Fruit fly (Drosophila melanogaster) whole organism, embryonic: ENCODE measurements around the gene CG8173.

Experiments used
- CG10209 ChIP-seq: fragments of 200-800 bp; sonication (Bioruptor generic); optimal IDR thresholded peaks from 3 replicates; lab custom pipeline; 2017; ENCODE audit warnings: missing biosample characterization, mild to moderate bottlenecking, missing genetic modification characterization, missing genetic modification reagents
- CG10274 ChIP-seq: fragments of 200-800 bp; sonication (Bioruptor generic); optimal IDR thresholded peaks from 3 replicates; lab custom pipeline; 2017; ENCODE audit warnings: missing biosample characterization, mild to moderate bottlenecking, missing genetic modification characterization
- CG10366 ChIP-seq: fragments of 200-800 bp; sonication (Bioruptor generic); IDR thresholded peaks from 2 replicates; pipeline ENCODE4 v1.3.6; 2022; ENCODE audit warnings: missing biosample characterization, missing genetic modification characterization
- CG11695 ChIP-seq: fragments of 200-800 bp; sonication (Bioruptor generic); IDR thresholded peaks from 3 replicates; pipeline ENCODE4 v1.3.6; 2022; ENCODE audit warnings: missing biosample characterization, missing genetic modification characterization
- CG12744 ChIP-seq: fragments of 200-800 bp; sonication (Bioruptor generic); optimal IDR thresholded peaks from 2 replicates; lab custom pipeline; 2016; ENCODE audit warnings: missing biosample characterization, missing genetic modification characterization
- CG14050 ChIP-seq: fragments of 200-800 bp; sonication (Bioruptor generic); IDR thresholded peaks from 3 replicates; pipeline ENCODE4 v1.3.6; 2022; ENCODE audit warnings: missing biosample characterization, missing genetic modification characterization
- CG15479 ChIP-seq: fragments of 200-800 bp; sonication (Bioruptor generic); optimal IDR thresholded peaks from 3 replicates; lab custom pipeline; 2019; ENCODE audit warnings: missing biosample characterization, mild to moderate bottlenecking, missing genetic modification characterization, moderate library complexity
- CG16815 ChIP-seq: fragments of 200-800 bp; sonication (Bioruptor generic); optimal IDR thresholded peaks from 3 replicates; lab custom pipeline; 2017; ENCODE audit warnings: missing biosample characterization, mild to moderate bottlenecking, missing genetic modification characterization
- CG17912 ChIP-seq: fragments of 200-800 bp; sonication (Bioruptor generic); optimal IDR thresholded peaks from 2 replicates; lab custom pipeline; 2018; ENCODE audit warnings: missing biosample characterization, mild to moderate bottlenecking, missing genetic modification characterization
- CG2712 ChIP-seq: fragments of 200-800 bp; optimal IDR thresholded peaks from 3 replicates; lab custom pipeline; 2019; ENCODE audit warnings: missing biosample characterization, mild to moderate bottlenecking, missing genetic modification characterization, moderate library complexity
- CG2875 ChIP-seq: fragments of 200-800 bp; sonication (Bioruptor generic); optimal IDR thresholded peaks from 2 replicates; lab custom pipeline; 2017; ENCODE audit warnings: missing biosample characterization, mild to moderate bottlenecking, missing genetic modification characterization, missing genetic modification reagents
- CG30020 ChIP-seq: fragments of 200-800 bp; optimal IDR thresholded peaks from 2 replicates; lab custom pipeline; 2019; ENCODE audit warnings: missing biosample characterization, mild to moderate bottlenecking, missing genetic modification characterization, moderate library complexity
- CG3838 ChIP-seq: fragments of 200-800 bp; sonication (Bioruptor generic); optimal IDR thresholded peaks from 3 replicates; lab custom pipeline; 2016; ENCODE audit warnings: missing biosample characterization, missing genetic modification characterization
- CG7963 ChIP-seq: fragments of 200-800 bp; sonication (Bioruptor generic); IDR thresholded peaks from 3 replicates; pipeline ENCODE4 v1.3.6; 2022; ENCODE audit warnings: missing biosample characterization, missing genetic modification characterization; ENCODE audit not compliant: partially characterized antibody
- CG9727 ChIP-seq: fragments of 200-800 bp; sonication (Bioruptor generic); optimal IDR thresholded peaks from 3 replicates; lab custom pipeline; 2017; ENCODE audit warnings: missing biosample characterization, mild to moderate bottlenecking, missing genetic modification characterization
- CG9797 ChIP-seq: fragments of 200-800 bp; sonication (Bioruptor generic); optimal IDR thresholded peaks from 3 replicates; lab custom pipeline; 2018; ENCODE audit warnings: missing biosample characterization, mild to moderate bottlenecking, missing genetic modification characterization
- CHES-1-like ChIP-seq: fragments of 200-800 bp; sonication (Bioruptor generic); optimal IDR thresholded peaks from 2 replicates; lab custom pipeline; 2016; ENCODE audit warnings: missing biosample characterization, missing genetic modification characterization
- Deaf1 ChIP-seq: fragments of 200-800 bp; optimal IDR thresholded peaks from 3 replicates; lab custom pipeline; 2019; ENCODE audit warnings: missing biosample characterization, mild to moderate bottlenecking, missing genetic modification characterization, moderate library complexity
- Dip2 ChIP-seq: fragments of 200-800 bp; sonication (Bioruptor generic); IDR thresholded peaks from 2 replicates; pipeline ENCODE4 v1.3.6; 2022; ENCODE audit warnings: missing biosample characterization, missing genetic modification characterization
- Dp ChIP-seq: fragments of 200-800 bp; sonication (Bioruptor generic); optimal IDR thresholded peaks from 2 replicates; lab custom pipeline; 2018; ENCODE audit warnings: missing biosample characterization, mild to moderate bottlenecking, missing genetic modification characterization, moderate library complexity
- Drgx ChIP-seq: fragments of 200-800 bp; sonication (Bioruptor generic); IDR thresholded peaks from 2 replicates; pipeline ENCODE4 v1.3.6; 2022; ENCODE audit warnings: missing biosample characterization, missing genetic modification characterization
- GATAe ChIP-seq: fragments of 200-800 bp; sonication (Bioruptor generic); conservative IDR thresholded peaks from 2 replicates; pipeline ENCODE4 v1.3.6; 2022; ENCODE audit warnings: missing biosample characterization, missing genetic modification characterization
- HHEX ChIP-seq: fragments of 200-800 bp; sonication (Bioruptor generic); optimal IDR thresholded peaks from 3 replicates; lab custom pipeline; 2017; ENCODE audit warnings: missing biosample characterization, mild to moderate bottlenecking, missing genetic modification characterization, missing genetic modification reagents
- HLHmδ ChIP-seq: fragments of 200-800 bp; sonication (Bioruptor generic); optimal IDR thresholded peaks from 2 replicates; lab custom pipeline; 2018; ENCODE audit warnings: missing biosample characterization, mild to moderate bottlenecking, missing genetic modification characterization, moderate library complexity
- Hmx ChIP-seq: fragments of 200-800 bp; sonication (Bioruptor generic); optimal IDR thresholded peaks from 2 replicates; lab custom pipeline; 2016; ENCODE audit warnings: missing biosample characterization, missing genetic modification characterization
- MTF-1 ChIP-seq: fragments of 200-800 bp; sonication (Bioruptor generic); optimal IDR thresholded peaks from 2 replicates; lab custom pipeline; 2018; ENCODE audit warnings: missing biosample characterization, mild to moderate bottlenecking, missing genetic modification characterization, borderline replicate concordance
- Mad ChIP-seq: fragments of 200-800 bp; sonication (Bioruptor generic); optimal IDR thresholded peaks from 2 replicates; lab custom pipeline; 2016; ENCODE audit warnings: missing biosample characterization, missing genetic modification characterization
- Mes4 ChIP-seq: fragments of 200-800 bp; sonication (Bioruptor generic); optimal IDR thresholded peaks from 2 replicates; lab custom pipeline; 2016; ENCODE audit warnings: missing biosample characterization, missing genetic modification characterization
- Mrtf ChIP-seq: fragments of 200-800 bp; sonication (Bioruptor generic); IDR thresholded peaks from 3 replicates; pipeline ENCODE4 v1.3.6; 2022; ENCODE audit warnings: missing biosample characterization, missing genetic modification characterization
- PHDP ChIP-seq: fragments of 200-800 bp; sonication (Bioruptor generic); optimal IDR thresholded peaks from 3 replicates; lab custom pipeline; 2018; ENCODE audit warnings: missing biosample characterization, mild to moderate bottlenecking, missing genetic modification characterization, moderate library complexity
- Poxn ChIP-seq: fragments of 200-800 bp; sonication (Bioruptor generic); IDR thresholded peaks from 2 replicates; pipeline ENCODE4 v1.3.6; 2022; ENCODE audit warnings: missing biosample characterization, missing genetic modification characterization
- Rfx ChIP-seq: fragments of 200-800 bp; sonication (Bioruptor generic); IDR thresholded peaks from 2 replicates; pipeline ENCODE4 v1.3.6; 2022; ENCODE audit warnings: missing biosample characterization, missing genetic modification characterization
- ase ChIP-seq: fragments of 200-800 bp; sonication (Bioruptor generic); IDR thresholded peaks from 3 replicates; pipeline ENCODE4 v1.3.6; 2022; ENCODE audit warnings: missing biosample characterization, missing genetic modification characterization
- cas ChIP-seq: fragments of 200-800 bp; sonication (Bioruptor generic); IDR thresholded peaks from 2 replicates; pipeline ENCODE4 v1.3.6; 2022; ENCODE audit warnings: missing biosample characterization, missing genetic modification characterization
- dm ChIP-seq: fragments of 200-800 bp; sonication (Bioruptor generic); optimal IDR thresholded peaks from 3 replicates; lab custom pipeline; 2016; ENCODE audit warnings: missing biosample characterization, missing genetic modification characterization
- en ChIP-seq: fragments of 200-800 bp; sonication (Bioruptor generic); optimal IDR thresholded peaks from 2 replicates; lab custom pipeline; 2016; ENCODE audit warnings: missing biosample characterization, missing genetic modification characterization
- eve ChIP-seq, 2 experiments: fragments of >200 bp; optimal IDR thresholded peaks; 2 replicates each; lab custom pipeline; 2017; ENCODE audit warnings: missing biosample characterization in 2 of 2, missing genetic modification characterization in 2 of 2
- gfzf ChIP-seq: fragments of 200-800 bp; sonication (Bioruptor generic); optimal IDR thresholded peaks from 2 replicates; lab custom pipeline; 2016; ENCODE audit warnings: missing biosample characterization, mild to moderate bottlenecking, missing genetic modification characterization, moderate library complexity
- jing ChIP-seq: fragments of 200-800 bp; sonication (Bioruptor generic); optimal IDR thresholded peaks from 2 replicates; lab custom pipeline; 2018; ENCODE audit warnings: missing biosample characterization, mild to moderate bottlenecking, missing genetic modification characterization
- luna ChIP-seq: fragments of 200-800 bp; sonication (Bioruptor generic); optimal IDR thresholded peaks from 2 replicates; lab custom pipeline; 2016; ENCODE audit warnings: missing biosample characterization, missing genetic modification characterization
- p53 ChIP-seq: fragments of 200-800 bp; sonication (Bioruptor generic); optimal IDR thresholded peaks from 2 replicates; lab custom pipeline; 2016; ENCODE audit warnings: missing biosample characterization, missing genetic modification characterization
- pnt ChIP-seq: fragments of 200-800 bp; sonication (Bioruptor generic); optimal IDR thresholded peaks from 3 replicates; lab custom pipeline; 2016; ENCODE audit warnings: missing biosample characterization, missing genetic modification characterization
- repo ChIP-seq: fragments of 200-800 bp; sonication (Bioruptor generic); optimal IDR thresholded peaks from 2 replicates; lab custom pipeline; 2016; ENCODE audit warnings: missing biosample characterization, missing genetic modification characterization
- sc ChIP-seq, 3 experiments: fragments of >200 bp in 2 of 3; fragments of 200-800 bp in 1 of 3; sonication (Bioruptor generic) in 1 of 3; optimal IDR thresholded peaks; 2 replicates in 2 of 3; 3 replicates in 1 of 3; lab custom pipeline; 2017; ENCODE audit warnings: mild to moderate bottlenecking in 1 of 3, missing biosample characterization in 1 of 3, missing genetic modification characterization in 1 of 3, missing genetic modification reagents in 1 of 3
- sens ChIP-seq: fragments of 200-800 bp; sonication (Bioruptor generic); peaks from one replicate; lab custom pipeline; 2016; ENCODE audit warnings: missing biosample characterization, missing genetic modification characterization
- sima ChIP-seq: fragments of 200-800 bp; sonication (Bioruptor generic); optimal IDR thresholded peaks from 2 replicates; lab custom pipeline; 2016; ENCODE audit warnings: missing biosample characterization, missing genetic modification characterization
- so ChIP-seq: fragments of 200-800 bp; sonication (Bioruptor generic); IDR thresholded peaks from 3 replicates; pipeline ENCODE4 v1.3.6; 2022; ENCODE audit warnings: missing biosample characterization, missing genetic modification characterization
- tin ChIP-seq: fragments of 200-800 bp; sonication (Bioruptor generic); optimal IDR thresholded peaks from 3 replicates; lab custom pipeline; 2016; ENCODE audit warnings: missing biosample characterization, missing genetic modification characterization
- ttk ChIP-seq: fragments of 200-800 bp; sonication (Bioruptor generic); IDR thresholded peaks from 2 replicates; pipeline ENCODE4 v2.1.2; 2022; ENCODE audit warnings: missing biosample characterization, missing genetic modification characterization
- zf30C ChIP-seq: fragments of 200-800 bp; sonication (Bioruptor generic); optimal IDR thresholded peaks from 3 replicates; lab custom pipeline; 2018; ENCODE audit warnings: missing biosample characterization, mild to moderate bottlenecking, missing genetic modification characterization

Gene CG8173

dm6 chrX:17682745-17683505 is 26.5 kb downstream of the CG8173 start (continued):
- TF ChIP-seq CG3838 (no peak), CG9797 (GFP tag; lab: Kevin White, UChicago) (no peak), Mes4 (no peak), Dip2 (GFP tag; lab: Robert Waterston, UW) (no peak), ttk (GFP tag; lab: Robert Waterston, UW) (peak; percentile 89), CG10209 (GFP tag; lab: Kevin White, UChicago) (peak; percentile 39), Drgx (peak; percentile 96), CG2875 (GFP tag; lab: Kevin White, UChicago) (peak; percentile 58), en (no peak), sima (GFP tag; lab: Kevin White, UChicago) (no peak), CG14050 (no peak), CG16815 (no peak), CG17912 (GFP tag; lab: Kevin White, UChicago) (no peak), CG10366 (peak; percentile 82), CG15479 (no peak), CG2712 (tag; lab: Kevin White, UChicago) (peak; percentile 65), CG10274 (GFP tag; lab: Kevin White, UChicago) (no peak), Mad (GFP tag; lab: Kevin White, UChicago) (peak; percentile 2), pnt (GFP tag; lab: Kevin White, UChicago) (peak; percentile 28), GATAe (GFP tag; lab: Robert Waterston, UW) (no peak), so (peak; percentile 77; the same call in 2 of the 3 replicates), gfzf (GFP tag; lab: Kevin White, UChicago) (no peak), Poxn (no peak), CG7963 (GFP tag; lab: Robert Waterston, UW) (no peak), CG12744 (no peak), repo (GFP tag; lab: Kevin White, UChicago) (no peak), dm (no peak), CG9727 (GFP tag; lab: Kevin White, UChicago) (peak; percentile 47), HLHmδ (GFP tag; lab: Kevin White, UChicago) (no peak), sc (optimal IDR thresholded peaks at IDR 0.05; lab: Kevin White, UChicago) (no peak), sc (GFP tag; optimal IDR thresholded peaks at IDR 0.05; lab: Kevin White, UChicago) (no peak), Deaf1 (tag; lab: Kevin White, UChicago) (no peak), tin (GFP tag; lab: Kevin White, UChicago) (peak; percentile 49), CG30020 (tag; lab: Kevin White, UChicago) (no peak), CHES-1-like (GFP tag; lab: Kevin White, UChicago) (no peak), sens (GFP tag; lab: Kevin White, UChicago) (peak; percentile 89), cas (GFP tag; lab: Robert Waterston, UW) (no peak), PHDP (tag; lab: Kevin White, UChicago) (peak; percentile 41), luna (GFP tag; lab: Kevin White, UChicago) (no peak), Hmx (GFP tag; lab: Kevin White, UChicago) (no peak), zf30C (GFP tag; lab: Kevin White, UChicago) (no peak), Dp (GFP tag; lab: Kevin White, UChicago) (no peak), CG11695 (GFP tag; lab: Robert Waterston, UW) (peak; percentile 72), Rfx (GFP tag; lab: Robert Waterston, UW) (peak; percentile 57), p53 (GFP tag; lab: Kevin White, UChicago) (no peak), eve (GFP tag; optimal IDR thresholded peaks at IDR 0.05; lab: Kevin White, UChicago) (no peak), HHEX (peak; percentile 44), ase (GFP tag; lab: Robert Waterston, UW) (peak; percentile 84), jing (GFP tag; lab: Kevin White, UChicago) (no peak), Mrtf (GFP tag; lab: Robert Waterston, UW) (peak; percentile 81), MTF-1 (GFP tag; lab: Kevin White, UChicago) (no peak)
